Fruit fly (Drosophila melanogaster) whole organism, prepupa: Measurements from ENCODE around the gene mRpL45.
A peak's percentile ranks its signal among the peaks of the same experiment; 100 is the strongest.

Experiments used
- Blimp-1 ChIP-seq: fragments of 200-800 bp; sonication (Bioruptor generic); optimal IDR thresholded peaks from 3 replicates; lab custom pipeline; 2017; ENCODE audit warnings: missing biosample characterization, missing genetic modification characterization, mild to moderate bottlenecking, moderate library complexity, missing genetic modification reagents
- CG10669 ChIP-seq: fragments of 200-800 bp; sonication (Bioruptor generic); optimal IDR thresholded peaks from 3 replicates; lab custom pipeline; 2018; ENCODE audit warnings: missing biosample characterization, mild to moderate bottlenecking, missing genetic modification characterization, moderate library complexity
- CG11294 ChIP-seq: fragments of 200-800 bp; sonication (Bioruptor generic); IDR thresholded peaks from 2 replicates; pipeline ENCODE4 v1.3.6; 2022; ENCODE audit warnings: missing biosample characterization, missing genetic modification characterization
- CG11762 ChIP-seq: fragments of 200-800 bp; sonication (Bioruptor generic); optimal IDR thresholded peaks from 3 replicates; lab custom pipeline; 2016; ENCODE audit warnings: missing biosample characterization, missing genetic modification characterization; ENCODE audit not compliant: insufficient read depth
- CG11902 ChIP-seq: fragments of 200-800 bp; sonication (Bioruptor generic); optimal IDR thresholded peaks from 3 replicates; lab custom pipeline; 2016; ENCODE audit warnings: missing biosample characterization, missing genetic modification characterization
- CG15336 ChIP-seq: fragments of 200-800 bp; sonication (Bioruptor generic); IDR thresholded peaks from 2 replicates; pipeline ENCODE4 v1.3.6; 2022; ENCODE audit warnings: missing biosample characterization, missing genetic modification characterization
- CG1621 ChIP-seq: fragments of 200-800 bp; sonication (Bioruptor generic); optimal IDR thresholded peaks from 3 replicates; lab custom pipeline; 2018; ENCODE audit warnings: missing biosample characterization, mild to moderate bottlenecking, missing genetic modification characterization
- CG16779 ChIP-seq: fragments of 200-800 bp; sonication (Bioruptor generic); optimal IDR thresholded peaks from 3 replicates; lab custom pipeline; 2017; ENCODE audit warnings: missing biosample characterization, mild to moderate bottlenecking, missing genetic modification characterization
- CG3032 ChIP-seq: fragments of 200-800 bp; optimal IDR thresholded peaks from 2 replicates; lab custom pipeline; 2019; ENCODE audit warnings: missing biosample characterization, mild to moderate bottlenecking, missing genetic modification characterization, moderate library complexity
- CG32006 ChIP-seq: fragments of 200-800 bp; sonication (Bioruptor generic); optimal IDR thresholded peaks from 3 replicates; lab custom pipeline; 2017; ENCODE audit warnings: missing biosample characterization, mild to moderate bottlenecking, missing genetic modification characterization
- CG6163 ChIP-seq: fragments of 200-800 bp; sonication (Bioruptor generic); IDR thresholded peaks from 3 replicates; pipeline ENCODE4 v1.3.6; 2022; ENCODE audit warnings: missing biosample characterization, missing genetic modification characterization
- CG6276 ChIP-seq: fragments of 200-800 bp; sonication (Bioruptor generic); optimal IDR thresholded peaks from 2 replicates; lab custom pipeline; 2017; ENCODE audit warnings: missing biosample characterization, mild to moderate bottlenecking, missing genetic modification characterization
- CG6792 ChIP-seq: fragments of 200-800 bp; sonication (Bioruptor generic); optimal IDR thresholded peaks from 3 replicates; lab custom pipeline; 2016; ENCODE audit warnings: missing biosample characterization, missing genetic modification characterization
- CG6808 ChIP-seq: fragments of 200-800 bp; sonication (Bioruptor generic); optimal IDR thresholded peaks from 3 replicates; lab custom pipeline; 2017; ENCODE audit warnings: missing biosample characterization, missing genetic modification characterization, mild to moderate bottlenecking, moderate library complexity, missing genetic modification reagents
- CG8319 ChIP-seq: fragments of 200-800 bp; sonication (Bioruptor generic); optimal IDR thresholded peaks from 3 replicates; lab custom pipeline; 2016; ENCODE audit warnings: missing biosample characterization, missing genetic modification characterization
- CG8632 ChIP-seq: fragments of 200-800 bp; sonication (Bioruptor generic); optimal IDR thresholded peaks from 3 replicates; lab custom pipeline; 2016; ENCODE audit warnings: missing biosample characterization, missing genetic modification characterization
- CG9139 ChIP-seq: fragments of 200-800 bp; sonication (Bioruptor generic); optimal IDR thresholded peaks from 3 replicates; lab custom pipeline; 2017; ENCODE audit warnings: missing biosample characterization, mild to moderate bottlenecking, missing genetic modification characterization
- Eip75B ChIP-seq: fragments of 200-800 bp; sonication (Bioruptor generic); optimal IDR thresholded peaks from 3 replicates; lab custom pipeline; 2016; ENCODE audit warnings: missing biosample characterization, missing genetic modification characterization
- Eip78C ChIP-seq: fragments of 200-800 bp; sonication (Bioruptor generic); peaks from one replicate; lab custom pipeline; 2016; ENCODE audit warnings: missing biosample characterization, missing genetic modification characterization
- Eip93F ChIP-seq: fragments of 200-800 bp; sonication (Bioruptor generic); optimal IDR thresholded peaks from 2 replicates; lab custom pipeline; 2016; ENCODE audit warnings: missing biosample characterization, mild to moderate bottlenecking, missing genetic modification characterization
- Ets21C ChIP-seq: fragments of 200-800 bp; sonication (Bioruptor generic); optimal IDR thresholded peaks from 3 replicates; lab custom pipeline; 2016; ENCODE audit warnings: missing biosample characterization, missing genetic modification characterization
- Ets96B ChIP-seq: fragments of 200-800 bp; optimal IDR thresholded peaks from 2 replicates; lab custom pipeline; 2019; ENCODE audit warnings: missing biosample characterization, mild to moderate bottlenecking, missing genetic modification characterization, moderate library complexity
- Gug ChIP-seq: fragments of 200-800 bp; sonication (Bioruptor generic); IDR thresholded peaks from 2 replicates; pipeline ENCODE4 v1.3.6; 2022; ENCODE audit warnings: missing biosample characterization, missing genetic modification characterization
- Hr38 ChIP-seq: sonication (Bioruptor generic); optimal IDR thresholded peaks from 2 replicates; lab custom pipeline; 2016; ENCODE audit warnings: missing biosample characterization, missing genetic modification characterization
- Hr4 ChIP-seq: fragments of 200-800 bp; sonication (Bioruptor generic); optimal IDR thresholded peaks from 3 replicates; lab custom pipeline; 2016; ENCODE audit warnings: missing biosample characterization, missing genetic modification characterization
- Lpt ChIP-seq: fragments of 200-800 bp; sonication (Bioruptor generic); optimal IDR thresholded peaks from 3 replicates; lab custom pipeline; 2016; ENCODE audit warnings: missing biosample characterization, missing genetic modification characterization
- Met ChIP-seq: fragments of 200-800 bp; sonication (Bioruptor generic); optimal IDR thresholded peaks from 3 replicates; lab custom pipeline; 2016; ENCODE audit warnings: missing biosample characterization, missing genetic modification characterization
- OdsH ChIP-seq: fragments of 200-800 bp; sonication (Bioruptor generic); optimal IDR thresholded peaks from 3 replicates; lab custom pipeline; 2016; ENCODE audit warnings: missing biosample characterization, missing genetic modification characterization
- Sox102F ChIP-seq: fragments of 200-800 bp; sonication (Bioruptor generic); optimal IDR thresholded peaks from 2 replicates; lab custom pipeline; 2016; ENCODE audit warnings: missing biosample characterization, mild to moderate bottlenecking, missing genetic modification characterization
- Sox14 ChIP-seq: fragments of 200-800 bp; sonication (Bioruptor generic); optimal IDR thresholded peaks from 3 replicates; lab custom pipeline; 2016; ENCODE audit warnings: missing biosample characterization, missing genetic modification characterization
- Sox15 ChIP-seq: fragments of 200-800 bp; sonication (Bioruptor generic); optimal IDR thresholded peaks from 3 replicates; lab custom pipeline; 2016; ENCODE audit warnings: missing biosample characterization, missing genetic modification characterization
- acj6 ChIP-seq: fragments of 200-800 bp; sonication (Bioruptor generic); optimal IDR thresholded peaks from 3 replicates; lab custom pipeline; 2016; ENCODE audit warnings: missing biosample characterization, missing genetic modification characterization
- cyc ChIP-seq: fragments of 200-800 bp; sonication (Bioruptor generic); optimal IDR thresholded peaks from 3 replicates; lab custom pipeline; 2016; ENCODE audit warnings: missing biosample characterization, missing genetic modification characterization
- dsx ChIP-seq: fragments of 200-800 bp; optimal IDR thresholded peaks from 3 replicates; lab custom pipeline; 2019; ENCODE audit warnings: missing biosample characterization, mild to moderate bottlenecking, missing genetic modification characterization, moderate library complexity; ENCODE audit not compliant: poor library complexity, severe bottlenecking
- eg ChIP-seq: fragments of 200-800 bp; sonication (Bioruptor generic); IDR thresholded peaks from 3 replicates; pipeline ENCODE4 v1.3.6; 2022; ENCODE audit warnings: missing biosample characterization, missing genetic modification characterization
- esn ChIP-seq: fragments of 200-800 bp; sonication (Bioruptor generic); optimal IDR thresholded peaks from 2 replicates; lab custom pipeline; 2016; ENCODE audit warnings: missing biosample characterization, mild to moderate bottlenecking, missing genetic modification characterization, moderate library complexity
- fd59A ChIP-seq: fragments of 200-800 bp; sonication (Bioruptor generic); optimal IDR thresholded peaks from 2 replicates; lab custom pipeline; 2017; ENCODE audit warnings: missing biosample characterization, mild to moderate bottlenecking, missing genetic modification characterization, missing genetic modification reagents
- fd85E ChIP-seq: fragments of 200-800 bp; sonication (Bioruptor generic); optimal IDR thresholded peaks from 3 replicates; lab custom pipeline; 2016; ENCODE audit warnings: missing biosample characterization, missing genetic modification characterization
- lz ChIP-seq: fragments of 200-800 bp; sonication (Bioruptor generic); optimal IDR thresholded peaks from 3 replicates; lab custom pipeline; 2016; ENCODE audit warnings: missing biosample characterization, missing genetic modification characterization
- salr ChIP-seq, 2 experiments: fragments of 200-800 bp; sonication (Bioruptor generic); optimal IDR thresholded peaks; 3 replicates each; lab custom pipeline; 2016 to 2018; ENCODE audit warnings: missing biosample characterization in 2 of 2, missing genetic modification characterization in 2 of 2, mild to moderate bottlenecking in 1 of 2
- spab ChIP-seq: fragments of 200-800 bp; sonication (Bioruptor generic); optimal IDR thresholded peaks from 2 replicates; lab custom pipeline; 2017; ENCODE audit warnings: missing biosample characterization, mild to moderate bottlenecking, missing genetic modification characterization, missing genetic modification reagents
- svp ChIP-seq: fragments of 200-800 bp; sonication (Bioruptor generic); peaks from one replicate; lab custom pipeline; 2016; ENCODE audit warnings: missing biosample characterization, missing genetic modification characterization
- topi ChIP-seq: fragments of 200-800 bp; sonication (Bioruptor generic); optimal IDR thresholded peaks from 3 replicates; lab custom pipeline; 2016; ENCODE audit warnings: missing biosample characterization, missing genetic modification characterization
- vri ChIP-seq: fragments of 200-800 bp; sonication (Bioruptor generic); optimal IDR thresholded peaks from 3 replicates; lab custom pipeline; 2016; ENCODE audit warnings: missing biosample characterization, mild to moderate bottlenecking, missing genetic modification characterization

mRpL45 gene

DNA sequence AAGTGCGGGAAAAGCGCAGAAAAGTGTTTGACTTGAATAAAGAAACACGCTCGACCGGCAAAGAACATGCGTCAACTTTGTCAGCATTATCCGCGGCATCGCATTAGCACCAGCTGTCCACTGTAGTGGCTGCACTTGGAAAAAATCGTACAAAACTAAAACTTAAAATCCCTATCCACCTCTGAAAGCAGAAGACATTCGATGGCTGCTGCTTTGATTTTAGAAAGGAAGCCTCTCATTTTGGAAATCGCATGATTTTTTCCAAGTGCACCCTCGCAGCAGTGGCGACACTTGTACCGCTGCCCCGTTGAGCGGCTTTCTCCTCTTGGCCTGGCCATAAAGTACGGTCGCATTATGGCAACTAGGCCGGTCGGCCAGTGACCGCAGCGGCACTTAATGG is 46.0 kb downstream of the mRpL45 start (continued):
- TF ChIP-seq CG6163 (peak; percentile 84), lz (GFP tag; lab: Kevin White, UChicago) (peak; percentile 10), salr (GFP tag; optimal IDR thresholded peaks at IDR 0.05; lab: Kevin White, UChicago) (peak in 1 of 2 experiments; percentile 69), CG10669 (GFP tag; lab: Kevin White, UChicago) (no peak), CG6808 (no peak), Sox14 (GFP tag; lab: Kevin White, UChicago) (peak; percentile 59), fd59A (GFP tag; lab: Kevin White, UChicago) (peak; percentile 12), CG8632 (GFP tag; lab: Kevin White, UChicago) (peak; percentile 26), Eip93F (no peak), dsx (GFP tag; lab: Kevin White, UChicago) (no peak), esn (GFP tag; lab: Kevin White, UChicago) (no peak), CG11762 (GFP tag; lab: Kevin White, UChicago) (peak; percentile 5), CG15336 (peak; percentile 90), Blimp-1 (GFP tag; lab: Kevin White, UChicago) (no peak), fd85E (no peak), Sox102F (no peak), Hr4 (GFP tag; lab: Kevin White, UChicago) (peak; percentile 92), CG16779 (no peak), eg (GFP tag; lab: Robert Waterston, UW) (peak; percentile 83), CG8319 (no peak), Gug (GFP tag; lab: Robert Waterston, UW) (peak; percentile 76), OdsH (GFP tag; lab: Kevin White, UChicago) (peak; percentile 75), Ets21C (GFP tag; lab: Kevin White, UChicago) (no peak), spab (no peak), acj6 (peak; percentile 66), Ets96B (tag; lab: Kevin White, UChicago) (no peak), Lpt (GFP tag; lab: Kevin White, UChicago) (peak; percentile 61), CG6276 (GFP tag; lab: Kevin White, UChicago) (peak; percentile 71)

dm6 chr3R:22666449-22667283 is 48.4 kb downstream of the mRpL45 start:
- TF ChIP-seq CG9139 (peak; percentile 14), Eip78C (peak; percentile 70), eg (GFP tag; lab: Robert Waterston, UW) (0 out of 3 replicates have a peak, but pooled peaks have one; percentile 43), CG6163 (peak; percentile 42; the same call in 1 of the 3 replicates), dsx (GFP tag; lab: Kevin White, UChicago) (no peak), CG1621 (tag; lab: Kevin White, UChicago) (peak; percentile 12), lz (GFP tag; lab: Kevin White, UChicago) (no peak), Eip75B (GFP tag; lab: Kevin White, UChicago) (peak; percentile 21)

dm6 chr3R:22667284-22667958 is 49.1 kb downstream of the mRpL45 start:
- TF ChIP-seq lz (GFP tag; lab: Kevin White, UChicago): peak; percentile 93
- TF ChIP-seq Hr4 (GFP tag; lab: Kevin White, UChicago): peak; percentile 95
- TF ChIP-seq CG10669 (GFP tag; lab: Kevin White, UChicago): peak; percentile 93
- peak; percentile 95 for TF ChIP-seq CG15336
- peak; percentile 89 for TF ChIP-seq CG6792
- peak; percentile 89 for TF ChIP-seq cyc (GFP tag; lab: Kevin White, UChicago)
- peak; percentile 87 for TF ChIP-seq Gug (GFP tag; lab: Robert Waterston, UW)
- TF ChIP-seq topi (GFP tag; lab: Kevin White, UChicago): peak; percentile 96
- peak; percentile 97 for TF ChIP-seq CG6808
- TF ChIP-seq CG3032 (tag; lab: Kevin White, UChicago): peak; percentile 97
- TF ChIP-seq fd59A (GFP tag; lab: Kevin White, UChicago): peak; percentile 93
- TF ChIP-seq Sox15 (GFP tag; lab: Kevin White, UChicago): peak; percentile 92
- peak; percentile 97 for TF ChIP-seq CG32006 (GFP tag; lab: Kevin White, UChicago)
- peak; percentile 92 for TF ChIP-seq Eip75B (GFP tag; lab: Kevin White, UChicago)
- TF ChIP-seq svp (GFP tag; lab: Kevin White, UChicago): peak; percentile 98
- TF ChIP-seq Hr38: no peak
- TF ChIP-seq vri: peak; percentile 73
- TF ChIP-seq eg (GFP tag; lab: Robert Waterston, UW): peak; percentile 93
- peak; percentile 89 for TF ChIP-seq CG11902 (GFP tag; lab: Kevin White, UChicago)
- TF ChIP-seq Met (GFP tag; lab: Kevin White, UChicago): peak; percentile 95
- peak; percentile 88 for TF ChIP-seq CG11294 (GFP tag; lab: Robert Waterston, UW)
- peak; percentile 93 for TF ChIP-seq CG11762 (GFP tag; lab: Kevin White, UChicago)
- TF ChIP-seq CG6276 (GFP tag; lab: Kevin White, UChicago): peak; percentile 91
